Worm (Caenorhabditis elegans) whole organism, L4 larva: ENCODE measurements around the gene T16G1.2.

Source experiments
- F37D6.2 ChIP-seq: sonication (generic microtip); optimal IDR thresholded peaks from 2 replicates; lab custom pipeline; 2016; ENCODE audit warnings: mild to moderate bottlenecking, missing genetic modification characterization, missing compliant biosample characterization
- F44E2.7 ChIP-seq: fragments of 200-800 bp; sonication (Bioruptor generic); IDR thresholded peaks from 2 replicates; pipeline ENCODE4 v2.1.2; 2022; ENCODE audit warnings: missing genetic modification characterization, missing compliant biosample characterization
- Y105C5A.15 ChIP-seq: fragments of 200-800 bp; sonication (Bioruptor generic); IDR thresholded peaks from 2 replicates; pipeline ENCODE4 v1.3.6; 2022; ENCODE audit warnings: missing genetic modification characterization, missing compliant biosample characterization
- Y75B8A.6 ChIP-seq: fragments of 200-800 bp; sonication (Bioruptor generic); IDR thresholded peaks from 2 replicates; pipeline ENCODE4 v1.3.6; 2022; ENCODE audit warnings: missing genetic modification reagents, missing genetic modification characterization, missing compliant biosample characterization
- aha-1 ChIP-seq: fragments of 150-350 bp; peaks from one replicate; lab custom pipeline; 2014; ENCODE audit warnings: missing biosample characterization, missing genetic modification characterization
- aly-2 ChIP-seq: sonication (generic microtip); optimal IDR thresholded peaks from 2 replicates; lab custom pipeline; 2018; ENCODE audit warnings: missing biosample characterization, missing genetic modification characterization
- ceh-20 ChIP-seq: fragments of 200-800 bp; sonication (Bioruptor generic); IDR thresholded peaks from 2 replicates; pipeline ENCODE4 v1.3.6; 2022; ENCODE audit warnings: missing genetic modification reagents, missing genetic modification characterization, missing compliant biosample characterization
- ceh-62 ChIP-seq: sonication (generic microtip); optimal IDR thresholded peaks from 2 replicates; lab custom pipeline; 2017; ENCODE audit warnings: missing biosample characterization, missing genetic modification characterization
- ceh-82 ChIP-seq: sonication (generic microtip); optimal IDR thresholded peaks from 2 replicates; lab custom pipeline; 2017; ENCODE audit warnings: missing biosample characterization, missing genetic modification characterization
- daf-16 ChIP-seq, 3 experiments: sonication (generic microtip); optimal IDR thresholded peaks; 2 replicates each; lab custom pipeline; 2016 to 2017; ENCODE audit warnings: missing genetic modification characterization in 3 of 3, missing genetic modification reagents in 3 of 3, mild to moderate bottlenecking in 2 of 3, missing compliant biosample characterization in 2 of 3, missing biosample characterization in 1 of 3, moderate library complexity in 1 of 3
- daf-8 ChIP-seq: fragments of 200-800 bp; sonication (Bioruptor generic); IDR thresholded peaks from 2 replicates; pipeline ENCODE4 v1.3.6; 2022; ENCODE audit warnings: missing genetic modification characterization, missing compliant biosample characterization
- dmd-6 ChIP-seq: fragments of 200-800 bp; sonication (Bioruptor generic); IDR thresholded peaks from 2 replicates; pipeline ENCODE4 v1.3.6; 2022; ENCODE audit warnings: missing genetic modification reagents, missing genetic modification characterization, missing compliant biosample characterization
- dmd-8 ChIP-seq: fragments of 200-800 bp; sonication (Bioruptor generic); IDR thresholded peaks from 2 replicates; pipeline ENCODE4 v1.3.6; 2022; ENCODE audit warnings: missing genetic modification characterization, missing compliant biosample characterization
- dmd-9 ChIP-seq: fragments of 200-800 bp; sonication (Bioruptor generic); IDR thresholded peaks from 2 replicates; pipeline ENCODE4 v1.3.6; 2022; ENCODE audit warnings: missing genetic modification reagents, missing genetic modification characterization, missing compliant biosample characterization
- dve-1 ChIP-seq: sonication (generic microtip); optimal IDR thresholded peaks from 2 replicates; lab custom pipeline; 2017; ENCODE audit warnings: antibody characterized with exemption, mild to moderate bottlenecking, missing genetic modification characterization, missing compliant biosample characterization; ENCODE audit not compliant: insufficient read depth
- egl-43 ChIP-seq: fragments of 200-800 bp; sonication (Bioruptor generic); IDR thresholded peaks from 2 replicates; pipeline ENCODE4 v1.3.6; 2022; ENCODE audit warnings: missing genetic modification reagents, missing genetic modification characterization, missing compliant biosample characterization
- fkh-10 ChIP-seq: fragments of 150-350 bp; optimal IDR thresholded peaks from 2 replicates; lab custom pipeline; 2014; ENCODE audit warnings: missing biosample characterization, missing genetic modification reagents, missing genetic modification characterization
- hlh-11 ChIP-seq: fragments of 200-800 bp; sonication (Bioruptor generic); optimal IDR thresholded peaks from 2 replicates; lab custom pipeline; 2018; ENCODE audit warnings: mild to moderate bottlenecking, missing genetic modification characterization, missing compliant biosample characterization
- hmg-1.1 ChIP-seq: fragments of 200-800 bp; sonication (Bioruptor generic); IDR thresholded peaks from 2 replicates; pipeline ENCODE4 v1.3.6; 2022; ENCODE audit warnings: missing genetic modification reagents, missing genetic modification characterization, missing compliant biosample characterization
- lin-15B ChIP-seq: fragments of 150-350 bp; sonication (generic microtip); optimal IDR thresholded peaks from 3 replicates; lab custom pipeline; 2014; ENCODE audit warnings: missing biosample characterization, missing genetic modification characterization
- lin-38 ChIP-seq: fragments of 200-800 bp; sonication (Bioruptor generic); IDR thresholded peaks from 2 replicates; pipeline ENCODE4 v1.3.6; 2022; ENCODE audit warnings: missing genetic modification reagents, missing genetic modification characterization, missing compliant biosample characterization
- lir-3 ChIP-seq: sonication (generic microtip); optimal IDR thresholded peaks from 2 replicates; lab custom pipeline; 2016; ENCODE audit warnings: mild to moderate bottlenecking, missing genetic modification characterization, missing compliant biosample characterization
- madf-5 ChIP-seq, 2 experiments: fragments of 200-800 bp; sonication (Bioruptor generic); IDR thresholded peaks; 2 replicates each; pipeline ENCODE4 v1.3.6; 2022; ENCODE audit warnings: missing compliant biosample characterization in 2 of 2, missing genetic modification characterization in 2 of 2
- mxl-2 ChIP-seq: fragments of 200-800 bp; sonication (Bioruptor generic); conservative IDR thresholded peaks from 2 replicates; pipeline ENCODE4 v1.3.6; 2022; ENCODE audit warnings: missing genetic modification reagents, missing genetic modification characterization, missing compliant biosample characterization
- mxl-3 ChIP-seq: fragments of 200-800 bp; sonication (Bioruptor generic); optimal IDR thresholded peaks from 2 replicates; lab custom pipeline; 2018; ENCODE audit warnings: mild to moderate bottlenecking, missing genetic modification characterization, missing compliant biosample characterization
- nhr-10 ChIP-seq: fragments of 150-350 bp; optimal IDR thresholded peaks from 2 replicates; lab custom pipeline; 2014; ENCODE audit warnings: missing biosample characterization, missing genetic modification characterization
- nhr-28 ChIP-seq: fragments of 150-350 bp; optimal IDR thresholded peaks from 2 replicates; lab custom pipeline; 2014; ENCODE audit warnings: missing biosample characterization, missing genetic modification characterization
- nhr-42 ChIP-seq: fragments of 200-800 bp; sonication (Bioruptor generic); IDR thresholded peaks from 2 replicates; pipeline ENCODE4 v1.3.6; 2022; ENCODE audit warnings: missing genetic modification characterization, missing compliant biosample characterization
- nhr-48 ChIP-seq: sonication (generic microtip); optimal IDR thresholded peaks from 2 replicates; lab custom pipeline; 2016; ENCODE audit warnings: mild to moderate bottlenecking, missing genetic modification characterization, missing compliant biosample characterization
- nhr-77 ChIP-seq: fragments of 150-350 bp; optimal IDR thresholded peaks from 2 replicates; lab custom pipeline; 2014; ENCODE audit warnings: missing biosample characterization, missing genetic modification characterization
- php-3 ChIP-seq: fragments of 200-800 bp; sonication (Bioruptor generic); IDR thresholded peaks from 2 replicates; pipeline ENCODE4 v1.3.6; 2022; ENCODE audit warnings: missing genetic modification reagents, missing genetic modification characterization, missing compliant biosample characterization
- pqm-1 ChIP-seq: sonication (generic microtip); optimal IDR thresholded peaks from 2 replicates; lab custom pipeline; 2017; ENCODE audit warnings: missing biosample characterization, missing genetic modification characterization
- rbr-2 ChIP-seq: sonication (generic microtip); optimal IDR thresholded peaks from 2 replicates; lab custom pipeline; 2016; ENCODE audit warnings: missing genotype, missing genetic modification characterization, missing compliant biosample characterization
- saeg-2 ChIP-seq: fragments of 200-800 bp; sonication (Bioruptor generic); IDR thresholded peaks from 2 replicates; pipeline ENCODE4 v1.3.6; 2022; ENCODE audit warnings: missing genetic modification reagents, missing genetic modification characterization, missing compliant biosample characterization
- snpc-1.2 ChIP-seq: fragments of 200-800 bp; sonication (Bioruptor generic); IDR thresholded peaks from 2 replicates; pipeline ENCODE4 v1.3.6; 2022; ENCODE audit warnings: missing genetic modification reagents, missing genetic modification characterization, missing compliant biosample characterization
- tra-1 ChIP-seq: fragments of 200-800 bp; sonication (Bioruptor generic); IDR thresholded peaks from 2 replicates; pipeline ENCODE4 v1.3.6; 2022; ENCODE audit warnings: missing genetic modification reagents, missing genetic modification characterization, missing compliant biosample characterization
- unc-62 ChIP-seq, 3 experiments: fragments of 150-350 bp in 1 of 3; sonication (generic microtip); optimal IDR thresholded peaks in 2 of 3; peaks in 1 of 3; 1 replicate in 1 of 3; 2 replicates in 2 of 3; lab custom pipeline; 2014 to 2017; ENCODE audit warnings: missing biosample characterization in 3 of 3, missing genetic modification characterization in 3 of 3, missing genetic modification reagents in 3 of 3, missing genotype in 1 of 3
- zag-1 ChIP-seq: fragments of 150-350 bp; optimal IDR thresholded peaks from 2 replicates; lab custom pipeline; 2014; ENCODE audit warnings: missing biosample characterization, missing genetic modification characterization
- zfp-2 ChIP-seq: sonication (generic microtip); optimal IDR thresholded peaks from 2 replicates; lab custom pipeline; 2016; ENCODE audit warnings: mild to moderate bottlenecking, missing genetic modification characterization, missing compliant biosample characterization

The T16G1.2 gene

ce11 chrV:12906732-12907131 is 22.6 kb upstream of the T16G1.2 start, which contains the start of gene ttr-29:
ttr-29 (minus strand) TSS chrV:12906832.
- TF ChIP-seq madf-5 (GFP tag; IDR thresholded peaks at IDR 0.05; lab: Robert Waterston, UW) (no peak), ceh-62 (tag; lab: Kevin White, UChicago) (no peak), unc-62 (GFP tag; optimal IDR thresholded peaks at IDR 0.05 in 1 of 2; lab: Kevin White, UChicago) (peak in 1 of 2 experiments; percentile 18), unc-62 (tag; optimal IDR thresholded peaks at IDR 0.05; lab: Kevin White, UChicago) (no peak), lir-3 (tag; lab: Kevin White, UChicago) (no peak)
- TF ChIP-seq, all 104 proteins: peak for 1

ce11 chrV:12907436-12907835 is 21.8 kb upstream of the T16G1.2 start:
- TF ChIP-seq snpc-1.2 (GFP tag; lab: Robert Waterston, UW) = no peak
- no peak for TF ChIP-seq mxl-3 (GFP tag; lab: Kevin White, UChicago)
- TF ChIP-seq aly-2 = no peak
- TF ChIP-seq lin-15B = no peak
- no peak for TF ChIP-seq hlh-11 (tag; lab: Kevin White, UChicago)
- no peak for TF ChIP-seq Y75B8A.6 (GFP tag; lab: Robert Waterston, UW)
- TF ChIP-seq, all 104 proteins: peak for 0

- peak; percentile 70; the same call in 1 of the 2 replicates for TF ChIP-seq saeg-2 (GFP tag; lab: Robert Waterston, UW)
- TF ChIP-seq aha-1 (tag; lab: Kevin White, UChicago) = peak; percentile 65
- TF ChIP-seq snpc-1.2 (GFP tag; lab: Robert Waterston, UW) = no peak
- 0 out of 2 replicates have a peak, but pooled peaks have one; percentile 19 for TF ChIP-seq hmg-1.1 (GFP tag; lab: Robert Waterston, UW)
- peak; percentile 53 for TF ChIP-seq hlh-11 (tag; lab: Kevin White, UChicago)
- peak; percentile 80 for TF ChIP-seq dmd-6
- no peak for TF ChIP-seq nhr-28 (tag; lab: Kevin White, UChicago)
- TF ChIP-seq nhr-10 (tag; lab: Kevin White, UChicago) = no peak
- TF ChIP-seq ceh-82 (tag; lab: Kevin White, UChicago) = no peak
- peak; percentile 6 for TF ChIP-seq dve-1 (tag; lab: Kevin White, UChicago)
These were observed 20.7 kb upstream of the T16G1.2 start for ce11 chrV:12908614-12909013.

ce11 chrV:12909544-12910157 is 19.6 kb upstream of the T16G1.2 start, which contains the start of gene nid-1:
nid-1 (plus strand) TSS chrV:12910107.
- TF ChIP-seq rbr-2 (tag; lab: Kevin White, UChicago) = no peak
- peak; percentile 76 for TF ChIP-seq dmd-6
- TF ChIP-seq Y105C5A.15 (GFP tag; lab: Robert Waterston, UW) = no peak
- TF ChIP-seq madf-5 (GFP tag; IDR thresholded peaks at IDR 0.05; lab: Robert Waterston, UW) = no peak
- TF ChIP-seq php-3 (GFP tag; lab: Robert Waterston, UW) = peak; percentile 93
- peak; percentile 67 for TF ChIP-seq dve-1 (tag; lab: Kevin White, UChicago)
- peak; percentile 16 for TF ChIP-seq nhr-77 (tag; lab: Kevin White, UChicago)
- TF ChIP-seq pqm-1 (tag; lab: Kevin White, UChicago) = peak; percentile 51
- peak in 1 of 2 experiments; percentile 29 for TF ChIP-seq unc-62 (GFP tag; optimal IDR thresholded peaks at IDR 0.05 in 1 of 2; lab: Kevin White, UChicago)
- no peak for TF ChIP-seq unc-62 (tag; optimal IDR thresholded peaks at IDR 0.05; lab: Kevin White, UChicago)
- TF ChIP-seq nhr-28 (tag; lab: Kevin White, UChicago) = peak; percentile 51
- TF ChIP-seq ceh-20 (GFP tag; lab: Robert Waterston, UW) = 0 out of 2 replicates have a peak, but pooled peaks have one; percentile 41
- peak; percentile 64 for TF ChIP-seq hlh-11 (tag; lab: Kevin White, UChicago)
- no peak for TF ChIP-seq daf-16 (GFP tag; optimal IDR thresholded peaks at IDR 0.05; lab: Kevin White, UChicago)
- peak; percentile 96 for TF ChIP-seq daf-16 (tag; optimal IDR thresholded peaks at IDR 0.05; lab: Kevin White, UChicago)

ce11 chrV:12919705-12920104 is 9.6 kb upstream of the T16G1.2 start, which contains the start of gene lipl-1:
lipl-1 (plus strand) TSS chrV:12919986.
- TF ChIP-seq nhr-42 (no peak), F44E2.7 (GFP tag; lab: Robert Waterston, UW) (no peak), daf-16 (GFP tag; optimal IDR thresholded peaks at IDR 0.05; lab: Kevin White, UChicago) (no peak), daf-16 (tag; optimal IDR thresholded peaks at IDR 0.05; lab: Kevin White, UChicago) (peak; percentile 14), nhr-28 (tag; lab: Kevin White, UChicago) (peak; percentile 58), php-3 (GFP tag; lab: Robert Waterston, UW) (no peak), nhr-48 (tag; lab: Kevin White, UChicago) (no peak), F37D6.2 (tag; lab: Kevin White, UChicago) (no peak), zag-1 (tag; lab: Kevin White, UChicago) (no peak), dmd-8 (GFP tag; lab: Robert Waterston, UW) (no peak), dve-1 (tag; lab: Kevin White, UChicago) (no peak), mxl-2 (GFP tag; lab: Robert Waterston, UW) (no peak), pqm-1 (tag; lab: Kevin White, UChicago) (no peak), dmd-9 (no peak), ceh-82 (tag; lab: Kevin White, UChicago) (no peak), tra-1 (GFP tag; lab: Robert Waterston, UW) (no peak), daf-8 (GFP tag; lab: Robert Waterston, UW) (no peak), mxl-3 (GFP tag; lab: Kevin White, UChicago) (peak; percentile 54), fkh-10 (GFP tag; lab: Kevin White, UChicago) (no peak), egl-43 (GFP tag; lab: Robert Waterston, UW) (no peak), zfp-2 (no peak), dmd-6 (peak; percentile 67), lin-38 (GFP tag; lab: Robert Waterston, UW) (no peak)
